Fruit fly (Drosophila melanogaster) whole organism, pupa: ENCODE measurements around the gene mura.
A peak's percentile ranks its signal among the peaks of the same experiment; 100 is the strongest.

ENCODE experiments used
- CG10348 ChIP-seq: fragments of 200-800 bp; sonication (Bioruptor generic); IDR thresholded peaks from 2 replicates; pipeline ENCODE4 v1.3.6; 2022; ENCODE audit warnings: missing biosample characterization, missing genetic modification characterization
- CG12605 ChIP-seq: fragments of 200-800 bp; sonication (Bioruptor generic); IDR thresholded peaks from 2 replicates; pipeline ENCODE4 v1.3.6; 2022; ENCODE audit warnings: missing biosample characterization, missing genetic modification characterization
- CG13204 ChIP-seq: fragments of 200-800 bp; sonication (Bioruptor generic); optimal IDR thresholded peaks from 2 replicates; lab custom pipeline; 2018; ENCODE audit warnings: missing biosample characterization, mild to moderate bottlenecking, missing genetic modification characterization, moderate library complexity
- CG14655 ChIP-seq: fragments of 200-800 bp; sonication (Bioruptor generic); optimal IDR thresholded peaks from 3 replicates; lab custom pipeline; 2017; ENCODE audit warnings: mild to moderate bottlenecking, missing biosample characterization, missing genetic modification reagents, missing genetic modification characterization
- CG15710 ChIP-seq: fragments of 200-800 bp; sonication (Bioruptor generic); optimal IDR thresholded peaks from 2 replicates; lab custom pipeline; 2018; ENCODE audit warnings: missing biosample characterization, mild to moderate bottlenecking, missing genetic modification characterization, moderate library complexity
- CG17806 ChIP-seq: fragments of 200-800 bp; sonication (Bioruptor generic); optimal IDR thresholded peaks from 2 replicates; lab custom pipeline; 2018; ENCODE audit warnings: missing biosample characterization, mild to moderate bottlenecking, missing genetic modification characterization, moderate library complexity
- CG32121 ChIP-seq: fragments of 200-800 bp; sonication (Bioruptor generic); IDR thresholded peaks from 2 replicates; pipeline ENCODE4 v1.3.6; 2022; ENCODE audit warnings: missing biosample characterization, missing genetic modification characterization
- CG34367 ChIP-seq: fragments of 200-800 bp; sonication (Bioruptor generic); optimal IDR thresholded peaks from 2 replicates; lab custom pipeline; 2018; ENCODE audit warnings: missing biosample characterization, mild to moderate bottlenecking, missing genetic modification characterization
- CG4496 ChIP-seq: fragments of 200-800 bp; sonication (Bioruptor generic); IDR thresholded peaks from 3 replicates; pipeline ENCODE4 v1.3.6; 2022; ENCODE audit warnings: missing biosample characterization, missing genetic modification characterization
- CG8159 ChIP-seq: fragments of 200-800 bp; sonication (Bioruptor generic); optimal IDR thresholded peaks from 3 replicates; lab custom pipeline; 2018; ENCODE audit warnings: missing biosample characterization, mild to moderate bottlenecking, missing genetic modification characterization, moderate library complexity
- CG8301 ChIP-seq: fragments of 200-800 bp; sonication (Bioruptor generic); optimal IDR thresholded peaks from 2 replicates; lab custom pipeline; 2018; ENCODE audit warnings: missing biosample characterization, mild to moderate bottlenecking, missing genetic modification characterization
- CG9948 ChIP-seq: fragments of 200-800 bp; sonication (Bioruptor generic); optimal IDR thresholded peaks from 2 replicates; lab custom pipeline; 2018; ENCODE audit warnings: missing biosample characterization, mild to moderate bottlenecking, missing genetic modification characterization, moderate library complexity
- D1 ChIP-seq: fragments of 200-800 bp; sonication (Bioruptor generic); optimal IDR thresholded peaks from 2 replicates; lab custom pipeline; 2018; ENCODE audit warnings: missing biosample characterization, mild to moderate bottlenecking, missing genetic modification characterization, moderate library complexity
- EcR ChIP-seq: fragments of 200-800 bp; sonication (Bioruptor generic); optimal IDR thresholded peaks from 3 replicates; lab custom pipeline; 2019; ENCODE audit warnings: missing biosample characterization, missing genetic modification characterization, mild to moderate bottlenecking, moderate library complexity, missing genetic modification reagents
- Ets98B ChIP-seq: fragments of 200-800 bp; sonication (Bioruptor generic); IDR thresholded peaks from 2 replicates; pipeline ENCODE4 v1.3.6; 2022; ENCODE audit warnings: missing biosample characterization, missing genetic modification characterization
- Pif1A ChIP-seq: fragments of 200-800 bp; sonication (Bioruptor generic); optimal IDR thresholded peaks from 3 replicates; lab custom pipeline; 2016; ENCODE audit warnings: missing biosample characterization, missing genetic modification characterization
- Pif1B ChIP-seq: fragments of 200-800 bp; sonication (Bioruptor generic); optimal IDR thresholded peaks from 3 replicates; lab custom pipeline; 2016; ENCODE audit warnings: missing biosample characterization, missing genetic modification characterization
- Snoo ChIP-seq: fragments of 200-800 bp; sonication (Bioruptor generic); optimal IDR thresholded peaks from 3 replicates; lab custom pipeline; 2017; ENCODE audit warnings: missing biosample characterization, mild to moderate bottlenecking, missing genetic modification characterization, inconsistent platforms
- fd96Ca ChIP-seq: fragments of 200-800 bp; sonication (Bioruptor generic); IDR thresholded peaks from 3 replicates; pipeline ENCODE4 v1.3.6; 2022; ENCODE audit warnings: missing biosample characterization, missing genetic modification characterization
- gl ChIP-seq: fragments of 200-800 bp; sonication (Bioruptor generic); optimal IDR thresholded peaks from 2 replicates; lab custom pipeline; 2018; ENCODE audit warnings: missing biosample characterization, mild to moderate bottlenecking, missing genetic modification characterization
- rn ChIP-seq: fragments of 200-800 bp; sonication (Bioruptor generic); IDR thresholded peaks from 2 replicates; pipeline ENCODE4 v1.3.6; 2022; ENCODE audit warnings: missing biosample characterization, missing genetic modification characterization

The mura gene

dm6 chr3R:9512193-9513051, 39.2 kb downstream of the mura start:
- TF ChIP-seq Ets98B (GFP tag; lab: Robert Waterston, UW) = no peak
- peak; percentile 79 for TF ChIP-seq EcR (GFP tag; lab: Kevin White, UChicago)

- no peak for TF ChIP-seq CG15710 (tag; lab: Kevin White, UChicago)
- TF ChIP-seq CG4496 (GFP tag; lab: Robert Waterston, UW) = no peak
- no peak for TF ChIP-seq CG12605
- no peak for TF ChIP-seq fd96Ca (GFP tag; lab: Robert Waterston, UW)
- no peak for TF ChIP-seq Pif1B
- no peak for TF ChIP-seq Ets98B (GFP tag; lab: Robert Waterston, UW)
- TF ChIP-seq EcR (GFP tag; lab: Kevin White, UChicago) = no peak
- no peak for TF ChIP-seq CG8159 (tag; lab: Kevin White, UChicago)
- TF ChIP-seq CG9948 = no peak
- TF ChIP-seq CG10348 = no peak
- TF ChIP-seq CG13204 (GFP tag; lab: Kevin White, UChicago) = no peak
- no peak for TF ChIP-seq gl
- TF ChIP-seq Pif1A (GFP tag; lab: Kevin White, UChicago) = no peak
Observed at dm6 chr3R:9510070-9510518, 41.5 kb downstream of the mura start, which contains the start of gene rump. rump (minus strand) TSS chr3R:9510324.

dm6 chr3R:9504355-9504754, 47.3 kb downstream of the mura start, which contains the start of gene CG8149:
CG8149 (plus strand) TSS chr3R:9504656.
- no peak for TF ChIP-seq CG13204 (GFP tag; lab: Kevin White, UChicago)
- TF ChIP-seq CG8301 (tag; lab: Kevin White, UChicago) = no peak
- no peak for TF ChIP-seq CG4496 (GFP tag; lab: Robert Waterston, UW)

dm6 chr3R:9503329-9504088, 48.1 kb downstream of the mura start:
- TF ChIP-seq EcR (GFP tag; lab: Kevin White, UChicago) = peak; percentile 35
- TF ChIP-seq CG4496 (GFP tag; lab: Robert Waterston, UW) = 0 out of 3 replicates have a peak, but pooled peaks have one; percentile 8
- no peak for TF ChIP-seq CG10348
- no peak for TF ChIP-seq CG17806

dm6 chr3R:9502416-9502763, 49.2 kb downstream of the mura start, which contains the start of gene RhoL:
RhoL (minus strand) TSS chr3R:9502581.
- TF ChIP-seq Pif1A (GFP tag; lab: Kevin White, UChicago) = no peak
- no peak for TF ChIP-seq rn (GFP tag; lab: Robert Waterston, UW)
- no peak for TF ChIP-seq CG14655 (GFP tag; lab: Kevin White, UChicago)
- TF ChIP-seq CG34367 (tag; lab: Kevin White, UChicago) = peak; percentile 2
- no peak for TF ChIP-seq CG8301 (tag; lab: Kevin White, UChicago)
- no peak for TF ChIP-seq fd96Ca (GFP tag; lab: Robert Waterston, UW)
- TF ChIP-seq Snoo = no peak
- peak; percentile 83 for TF ChIP-seq CG12605
- TF ChIP-seq CG15710 (tag; lab: Kevin White, UChicago) = peak; percentile 2
- no peak for TF ChIP-seq CG10348
- TF ChIP-seq Pif1B = peak; percentile 27
- no peak for TF ChIP-seq CG17806
- no peak for TF ChIP-seq CG9948
- peak; percentile 44 for TF ChIP-seq CG32121 (GFP tag; lab: Robert Waterston, UW)
- no peak for TF ChIP-seq D1 (tag; lab: Kevin White, UChicago)
- TF ChIP-seq CG8159 (tag; lab: Kevin White, UChicago) = no peak
- TF ChIP-seq EcR (GFP tag; lab: Kevin White, UChicago) = peak; percentile 65
- peak; percentile 73; the same call in 1 of the 2 replicates for TF ChIP-seq Ets98B (GFP tag; lab: Robert Waterston, UW)
- TF ChIP-seq CG4496 (GFP tag; lab: Robert Waterston, UW) = peak; percentile 69
- TF ChIP-seq, all 21 proteins: peak for 8

- no peak for TF ChIP-seq Pif1A (GFP tag; lab: Kevin White, UChicago)
- TF ChIP-seq CG12605 = no peak
Observed at dm6 chr3R:9501489-9502415, 49.9 kb downstream of the mura start.
